Fruit fly (Drosophila melanogaster) whole organism, embryonic: ENCODE data around the gene Naam.

ENCODE experiments used
- CG10462 ChIP-seq: fragments of 200-800 bp; sonication (Bioruptor generic); optimal IDR thresholded peaks from 2 replicates; lab custom pipeline; 2016; ENCODE audit warnings: missing biosample characterization, missing genetic modification characterization
- CG11093 ChIP-seq: fragments of 200-800 bp; sonication (Bioruptor generic); IDR thresholded peaks from 3 replicates; pipeline ENCODE4 v1.3.6; 2022; ENCODE audit warnings: missing biosample characterization, missing genetic modification characterization
- CG11560 ChIP-seq: fragments of 200-800 bp; sonication (Bioruptor generic); IDR thresholded peaks from 3 replicates; pipeline ENCODE4 v1.3.6; 2022; ENCODE audit warnings: missing biosample characterization, missing genetic modification characterization
- CG11696 ChIP-seq: fragments of 200-800 bp; sonication (Bioruptor generic); IDR thresholded peaks from 2 replicates; pipeline ENCODE4 v1.3.6; 2022; ENCODE audit warnings: missing biosample characterization, missing genetic modification characterization
- CG12155 ChIP-seq: fragments of 200-800 bp; sonication (Bioruptor generic); optimal IDR thresholded peaks from 3 replicates; lab custom pipeline; 2016; ENCODE audit warnings: missing biosample characterization, missing genetic modification characterization
- CG14860 ChIP-seq: fragments of 200-800 bp; sonication (Bioruptor generic); IDR thresholded peaks from 3 replicates; pipeline ENCODE4 v1.3.6; 2022; ENCODE audit warnings: missing biosample characterization, missing genetic modification characterization; ENCODE audit not compliant: partially characterized antibody
- CG15073 ChIP-seq: fragments of 200-800 bp; sonication (Bioruptor generic); optimal IDR thresholded peaks from 2 replicates; lab custom pipeline; 2016; ENCODE audit warnings: missing biosample characterization, missing genetic modification characterization
- CG15514 ChIP-seq: fragments of 200-800 bp; sonication (Bioruptor generic); optimal IDR thresholded peaks from 3 replicates; lab custom pipeline; 2017; ENCODE audit warnings: missing biosample characterization, missing genetic modification characterization, mild to moderate bottlenecking, moderate library complexity, missing genetic modification reagents
- CG1603 ChIP-seq: fragments of 200-800 bp; sonication (Bioruptor generic); optimal IDR thresholded peaks from 2 replicates; lab custom pipeline; 2019; ENCODE audit warnings: missing biosample characterization, mild to moderate bottlenecking, missing genetic modification characterization, moderate library complexity
- CG17385 ChIP-seq: fragments of 200-800 bp; sonication (Bioruptor generic); optimal IDR thresholded peaks from 3 replicates; lab custom pipeline; 2018; ENCODE audit warnings: missing biosample characterization, mild to moderate bottlenecking, missing genetic modification characterization
- CG17568 ChIP-seq: fragments of 200-800 bp; sonication (Bioruptor generic); optimal IDR thresholded peaks from 2 replicates; lab custom pipeline; 2018; ENCODE audit warnings: missing biosample characterization, mild to moderate bottlenecking, missing genetic modification characterization, moderate library complexity
- CG17829 ChIP-seq: fragments of 200-800 bp; optimal IDR thresholded peaks from 2 replicates; lab custom pipeline; 2019; ENCODE audit warnings: missing biosample characterization, mild to moderate bottlenecking, missing genetic modification characterization, moderate library complexity
- CG18262 ChIP-seq: fragments of 200-800 bp; optimal IDR thresholded peaks from 3 replicates; lab custom pipeline; 2019; ENCODE audit warnings: missing biosample characterization, mild to moderate bottlenecking, missing genetic modification characterization, moderate library complexity
- CG2875 ChIP-seq: fragments of 200-800 bp; sonication (Bioruptor generic); optimal IDR thresholded peaks from 2 replicates; lab custom pipeline; 2017; ENCODE audit warnings: missing biosample characterization, mild to moderate bottlenecking, missing genetic modification characterization, missing genetic modification reagents
- CG3163 ChIP-seq: fragments of 200-800 bp; sonication (Bioruptor generic); optimal IDR thresholded peaks from 3 replicates; lab custom pipeline; 2016; ENCODE audit warnings: missing biosample characterization, missing genetic modification characterization
- CG34224 ChIP-seq: fragments of 200-800 bp; sonication (Bioruptor generic); IDR thresholded peaks from 3 replicates; pipeline ENCODE4 v1.3.6; 2022; ENCODE audit warnings: missing biosample characterization, missing genetic modification characterization; ENCODE audit not compliant: partially characterized antibody
- CG4282 ChIP-seq: fragments of 200-800 bp; sonication (Bioruptor generic); optimal IDR thresholded peaks from 2 replicates; lab custom pipeline; 2016; ENCODE audit warnings: missing biosample characterization, missing genetic modification characterization
- CG6175 ChIP-seq: fragments of 200-800 bp; sonication (Bioruptor generic); IDR thresholded peaks from 3 replicates; pipeline ENCODE4 v1.3.6; 2022; ENCODE audit warnings: missing biosample characterization, missing genetic modification characterization
- CG6683 ChIP-seq: fragments of 200-800 bp; sonication (Bioruptor generic); optimal IDR thresholded peaks from 2 replicates; lab custom pipeline; 2017; ENCODE audit warnings: missing biosample characterization, mild to moderate bottlenecking, missing genetic modification characterization, missing genetic modification reagents
- CG7745 ChIP-seq: fragments of 200-800 bp; sonication (Bioruptor generic); optimal IDR thresholded peaks from 2 replicates; lab custom pipeline; 2018; ENCODE audit warnings: missing biosample characterization, mild to moderate bottlenecking, missing genetic modification characterization, moderate library complexity
- CG7786 ChIP-seq: fragments of 200-800 bp; sonication (Bioruptor generic); optimal IDR thresholded peaks from 2 replicates; lab custom pipeline; 2016; ENCODE audit warnings: missing biosample characterization, missing genetic modification characterization
- CG8478 ChIP-seq: fragments of >200 bp; optimal IDR thresholded peaks from 2 replicates; lab custom pipeline; 2018
- CG9817 ChIP-seq: fragments of 200-800 bp; sonication (Bioruptor generic); optimal IDR thresholded peaks from 2 replicates; lab custom pipeline; 2018; ENCODE audit warnings: missing biosample characterization, mild to moderate bottlenecking, missing genetic modification characterization, moderate library complexity
- CG9876 ChIP-seq: fragments of 200-800 bp; sonication (Bioruptor generic); optimal IDR thresholded peaks from 2 replicates; lab custom pipeline; 2016; ENCODE audit warnings: missing biosample characterization, missing genetic modification characterization
- Dek ChIP-seq: fragments of 200-800 bp; sonication (Bioruptor generic); optimal IDR thresholded peaks from 3 replicates; lab custom pipeline; 2019; ENCODE audit warnings: missing biosample characterization, mild to moderate bottlenecking, missing genetic modification characterization, moderate library complexity
- Dp ChIP-seq: fragments of 200-800 bp; sonication (Bioruptor generic); optimal IDR thresholded peaks from 2 replicates; lab custom pipeline; 2018; ENCODE audit warnings: missing biosample characterization, mild to moderate bottlenecking, missing genetic modification characterization, moderate library complexity
- Ets65A ChIP-seq: fragments of 200-800 bp; sonication (Bioruptor generic); peaks from one replicate; lab custom pipeline; 2016; ENCODE audit warnings: missing biosample characterization, missing genetic modification characterization
- HLH54F ChIP-seq: fragments of 200-800 bp; sonication (Bioruptor generic); optimal IDR thresholded peaks from 3 replicates; lab custom pipeline; 2016; ENCODE audit warnings: missing biosample characterization, missing genetic modification characterization
- Hmr ChIP-seq: fragments of 200-800 bp; sonication (Bioruptor generic); optimal IDR thresholded peaks from 3 replicates; lab custom pipeline; 2017; ENCODE audit warnings: mild to moderate bottlenecking, missing biosample characterization, missing genetic modification reagents, missing genetic modification characterization
- Hr78 ChIP-seq, 2 experiments: fragments of 200-800 bp in 1 of 2; fragments of >200 bp in 1 of 2; sonication (Bioruptor generic) in 1 of 2; optimal IDR thresholded peaks; 2 replicates each; lab custom pipeline; 2017 to 2019; ENCODE audit warnings: missing biosample characterization in 2 of 2, missing genetic modification characterization in 2 of 2, mild to moderate bottlenecking in 1 of 2, moderate library complexity in 1 of 2
- Lim3 ChIP-seq: fragments of 200-800 bp; sonication (Bioruptor generic); IDR thresholded peaks from 2 replicates; pipeline ENCODE4 v1.3.6; 2022; ENCODE audit warnings: missing biosample characterization, missing genetic modification characterization
- MESR4 ChIP-seq: fragments of 200-800 bp; sonication (Bioruptor generic); optimal IDR thresholded peaks from 2 replicates; lab custom pipeline; 2018; ENCODE audit warnings: missing biosample characterization, mild to moderate bottlenecking, missing genetic modification characterization, moderate library complexity
- Scr ChIP-seq: fragments of 200-800 bp; sonication (Bioruptor generic); IDR thresholded peaks from 2 replicates; pipeline ENCODE4 v1.3.6; 2022; ENCODE audit warnings: missing biosample characterization, missing genetic modification characterization; ENCODE audit not compliant: partially characterized antibody
- Sin3A ChIP-seq: fragments of >200 bp; optimal IDR thresholded peaks from 2 replicates; lab custom pipeline; 2018
- Sox102F ChIP-seq: fragments of 200-800 bp; sonication (Bioruptor generic); optimal IDR thresholded peaks from 2 replicates; lab custom pipeline; 2018; ENCODE audit warnings: missing biosample characterization, mild to moderate bottlenecking, missing genetic modification characterization, moderate library complexity
- bab2 ChIP-seq: fragments of 200-800 bp; sonication (Bioruptor generic); optimal IDR thresholded peaks from 2 replicates; lab custom pipeline; 2016; ENCODE audit warnings: missing biosample characterization, missing genetic modification characterization
- caup ChIP-seq: fragments of 200-800 bp; sonication (Bioruptor generic); optimal IDR thresholded peaks from 3 replicates; lab custom pipeline; 2017; ENCODE audit warnings: missing biosample characterization, mild to moderate bottlenecking, missing genetic modification characterization, moderate library complexity; ENCODE audit not compliant: severe bottlenecking
- crol ChIP-seq: fragments of 200-800 bp; sonication (Bioruptor generic); IDR thresholded peaks from 2 replicates; pipeline ENCODE4 v1.3.6; 2022; ENCODE audit warnings: missing biosample characterization, missing genetic modification characterization
- en ChIP-seq: fragments of 200-800 bp; sonication (Bioruptor generic); optimal IDR thresholded peaks from 2 replicates; lab custom pipeline; 2016; ENCODE audit warnings: missing biosample characterization, missing genetic modification characterization
- esg ChIP-seq: fragments of 200-800 bp; sonication (Bioruptor generic); conservative IDR thresholded peaks from 2 replicates; pipeline ENCODE4 v1.3.6; 2022; ENCODE audit warnings: missing biosample characterization, missing genetic modification characterization
- eve ChIP-seq, 2 experiments: fragments of >200 bp; optimal IDR thresholded peaks; 2 replicates each; lab custom pipeline; 2017; ENCODE audit warnings: missing biosample characterization in 2 of 2, missing genetic modification characterization in 2 of 2
- jing ChIP-seq: fragments of 200-800 bp; sonication (Bioruptor generic); optimal IDR thresholded peaks from 2 replicates; lab custom pipeline; 2018; ENCODE audit warnings: missing biosample characterization, mild to moderate bottlenecking, missing genetic modification characterization
- luna ChIP-seq: fragments of 200-800 bp; sonication (Bioruptor generic); optimal IDR thresholded peaks from 2 replicates; lab custom pipeline; 2016; ENCODE audit warnings: missing biosample characterization, missing genetic modification characterization
- nerfin-1 ChIP-seq: fragments of 200-800 bp; sonication (Bioruptor generic); optimal IDR thresholded peaks from 3 replicates; lab custom pipeline; 2019; ENCODE audit warnings: missing biosample characterization, mild to moderate bottlenecking, missing genetic modification characterization, moderate library complexity
- pfk ChIP-seq: fragments of 200-800 bp; sonication (Bioruptor generic); optimal IDR thresholded peaks from 2 replicates; lab custom pipeline; 2018; ENCODE audit warnings: missing biosample characterization, mild to moderate bottlenecking, missing genetic modification characterization, moderate library complexity
- prd ChIP-seq, 3 experiments: fragments of >200 bp in 2 of 3; fragments of 200-800 bp in 1 of 3; sonication (Bioruptor generic) in 1 of 3; optimal IDR thresholded peaks in 2 of 3; IDR thresholded peaks in 1 of 3; 2 replicates in 2 of 3; 3 replicates in 1 of 3; pipeline versions ENCODE4 v1.3.6 to Lab custom; 2017 to 2022; ENCODE audit warnings: missing biosample characterization in 1 of 3, missing genetic modification characterization in 1 of 3
- seq ChIP-seq: fragments of 200-800 bp; sonication (Bioruptor generic); IDR thresholded peaks from 2 replicates; pipeline ENCODE4 v1.3.6; 2022; ENCODE audit warnings: missing biosample characterization, missing genetic modification characterization
- sim ChIP-seq: fragments of 200-800 bp; sonication (Bioruptor generic); IDR thresholded peaks from 2 replicates; pipeline ENCODE4 v1.3.6; 2022; ENCODE audit warnings: missing biosample characterization, missing genetic modification characterization
- sisA ChIP-seq: fragments of 200-800 bp; sonication (Bioruptor generic); IDR thresholded peaks from 2 replicates; pipeline ENCODE4 v1.3.6; 2022; ENCODE audit warnings: missing biosample characterization, missing genetic modification characterization
- zen2 ChIP-seq: fragments of 200-800 bp; sonication (Bioruptor generic); IDR thresholded peaks from 3 replicates; pipeline ENCODE4 v1.3.6; 2022; ENCODE audit warnings: missing biosample characterization, missing genetic modification characterization; ENCODE audit not compliant: partially characterized antibody

Naam gene

DNA sequence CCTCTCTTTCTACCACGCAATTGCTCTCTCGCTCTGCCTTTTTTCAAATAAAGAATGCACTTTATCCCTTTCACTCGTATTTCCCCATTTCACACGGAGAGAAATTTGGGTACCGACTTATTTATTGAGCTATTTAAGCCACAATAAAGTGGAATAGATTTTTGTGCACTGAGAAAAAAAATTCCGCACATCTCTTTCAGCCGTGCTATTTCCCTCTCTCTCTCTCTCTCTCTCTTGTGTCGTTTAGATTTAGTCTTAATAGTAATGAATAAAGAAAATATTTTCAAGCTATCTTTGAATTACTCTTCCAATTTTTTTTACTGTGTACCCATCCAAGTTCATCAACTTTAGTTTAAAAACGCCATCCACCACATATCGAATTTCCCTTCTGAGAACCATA lies 47.6 kb upstream of the Naam start (continued):
- no peak for TF ChIP-seq CG6683
- TF ChIP-seq esg (GFP tag; lab: Robert Waterston, UW): peak; percentile 57
- TF ChIP-seq CG7745 (tag; lab: Kevin White, UChicago): no peak
- no peak for TF ChIP-seq prd (optimal IDR thresholded peaks at IDR 0.05; lab: Kevin White, UChicago)
- TF ChIP-seq prd (GFP tag; IDR thresholded peaks at IDR 0.05; lab: Robert Waterston, UW): peak; percentile 68
- TF ChIP-seq CG3163 (GFP tag; lab: Kevin White, UChicago): peak; percentile 19
- TF ChIP-seq CG11093 (GFP tag; lab: Robert Waterston, UW): 0 out of 3 replicates have a peak, but pooled peaks have one; percentile 38
- TF ChIP-seq en: no peak
- TF ChIP-seq seq (GFP tag; lab: Robert Waterston, UW): peak; percentile 52; the same call in 1 of the 2 replicates
- TF ChIP-seq Sin3A: no peak
- TF ChIP-seq CG1603 (tag; lab: Kevin White, UChicago): peak; percentile 57
- TF ChIP-seq CG12155 (GFP tag; lab: Kevin White, UChicago): peak; percentile 47
- peak; percentile 48 for TF ChIP-seq CG2875 (GFP tag; lab: Kevin White, UChicago)
- peak; percentile 43 for TF ChIP-seq caup (GFP tag; lab: Kevin White, UChicago)
- peak; percentile 72 for TF ChIP-seq bab2 (GFP tag; lab: Kevin White, UChicago)
- peak; percentile 57 for TF ChIP-seq CG17385
- no peak for TF ChIP-seq zen2 (GFP tag; lab: Robert Waterston, UW)
- 0 out of 2 replicates have a peak, but pooled peaks have one; percentile 28 for TF ChIP-seq Lim3
- peak; percentile 15 for TF ChIP-seq CG9876 (GFP tag; lab: Kevin White, UChicago)
- TF ChIP-seq Dp (GFP tag; lab: Kevin White, UChicago): no peak
- no peak for TF ChIP-seq CG14860
- peak; percentile 29 for TF ChIP-seq CG10462 (GFP tag; lab: Kevin White, UChicago)
- TF ChIP-seq HLH54F: peak; percentile 60
- peak; percentile 39 for TF ChIP-seq CG15514 (GFP tag; lab: Kevin White, UChicago)
- no peak for TF ChIP-seq CG15073
- TF ChIP-seq CG9817 (tag; lab: Kevin White, UChicago): peak; percentile 28
- no peak for TF ChIP-seq CG11560 (tag; lab: Robert Waterston, UW)
- no peak for TF ChIP-seq crol (GFP tag; lab: Robert Waterston, UW)
- TF ChIP-seq Hr78 (GFP tag; optimal IDR thresholded peaks at IDR 0.05; lab: Kevin White, UChicago): no peak
- no peak for TF ChIP-seq CG8478 (lab: Kevin White, UChicago)
- 0 out of 2 replicates have a peak, but pooled peaks have one; percentile 49 for TF ChIP-seq CG11696 (GFP tag; lab: Robert Waterston, UW)
- peak; percentile 73 for TF ChIP-seq Sox102F (GFP tag; lab: Kevin White, UChicago)
- no peak for TF ChIP-seq CG6175
- peak; percentile 6 for TF ChIP-seq nerfin-1 (tag; lab: Kevin White, UChicago)
- TF ChIP-seq Ets65A (GFP tag; lab: Kevin White, UChicago): peak; percentile 93
- no peak for TF ChIP-seq CG34224
- TF ChIP-seq Scr (GFP tag; lab: Robert Waterston, UW): no peak
- TF ChIP-seq CG4282: no peak
- peak; percentile 74 for TF ChIP-seq sisA (GFP tag; lab: Robert Waterston, UW)
- no peak for TF ChIP-seq MESR4 (GFP tag; lab: Kevin White, UChicago)
- peak; percentile 43 for TF ChIP-seq Hmr (GFP tag; lab: Kevin White, UChicago)
- no peak for TF ChIP-seq pfk (GFP tag; lab: Kevin White, UChicago)
- TF ChIP-seq jing (GFP tag; lab: Kevin White, UChicago): peak; percentile 7
- TF ChIP-seq Dek (tag; lab: Kevin White, UChicago): peak; percentile 33
- TF ChIP-seq CG17568 (GFP tag; lab: Kevin White, UChicago): peak; percentile 10
- TF ChIP-seq luna (GFP tag; lab: Kevin White, UChicago): no peak
- peak; percentile 48 for TF ChIP-seq CG18262
- no peak for TF ChIP-seq sim (GFP tag; lab: Robert Waterston, UW)
- peak; percentile 40 for TF ChIP-seq CG17829 (tag; lab: Kevin White, UChicago)
- peak in 1 of 2 experiments; percentile 80 for TF ChIP-seq eve (GFP tag; optimal IDR thresholded peaks at IDR 0.05; lab: Kevin White, UChicago)
- TF ChIP-seq CG7786 (GFP tag; lab: Kevin White, UChicago): peak; percentile 47
